Fruit fly (Drosophila melanogaster): ENCODE results near the gene AhcyL1.

AhcyL1 gene

DNA sequence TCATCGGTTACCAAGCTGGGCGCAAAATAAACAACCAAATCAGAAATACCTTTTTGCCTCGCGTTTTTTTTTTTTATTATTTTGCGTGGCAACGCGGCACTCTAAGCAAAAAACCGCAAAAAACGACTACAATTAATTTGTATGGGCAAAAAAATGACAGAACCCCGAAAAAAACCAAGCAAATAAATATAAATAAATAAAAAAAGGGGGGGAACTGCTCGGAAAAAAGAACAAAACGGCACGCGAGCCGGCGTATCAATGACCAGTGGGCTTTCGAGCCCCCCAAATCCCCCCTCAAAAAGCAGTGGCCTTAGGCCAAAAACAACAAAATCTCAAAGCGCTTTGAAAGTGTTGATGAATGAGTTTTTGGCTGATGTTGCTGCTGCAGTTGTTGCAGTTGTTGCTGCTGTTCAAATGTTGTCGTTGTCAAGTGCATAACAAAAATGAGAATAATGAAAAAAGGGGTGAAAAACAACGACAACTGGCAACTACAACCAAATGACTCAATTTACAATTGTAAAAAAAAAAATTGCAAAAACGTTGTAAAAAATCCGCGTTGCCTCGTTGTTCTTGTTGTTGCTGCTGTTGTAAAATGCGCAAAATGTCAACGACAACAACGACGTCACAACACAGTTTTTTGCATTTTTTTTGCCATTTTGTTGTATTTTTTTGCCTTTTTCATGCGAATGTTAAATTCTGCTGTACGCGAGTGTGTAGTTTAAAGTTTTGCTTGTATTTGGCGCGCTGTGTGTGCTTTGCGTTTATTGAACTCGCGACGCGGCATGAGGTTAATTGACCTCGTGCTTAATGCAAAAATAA, 33.2 kb upstream of the AhcyL1 start (continued):
- TF ChIP-seq CG34406 (GFP tag; optimal IDR thresholded peaks at IDR 0.05) = no peak

dm6 chr3L:2802085-2802484, 30.0 kb upstream of the AhcyL1 start:
- peak; percentile 79 for TF ChIP-seq CG6163 (GFP tag; IDR thresholded peaks at IDR 0.05)
- TF ChIP-seq CG10631 (GFP tag; optimal IDR thresholded peaks at IDR 0.05) = peak; percentile 61
- TF ChIP-seq CG8319 (GFP tag; optimal IDR thresholded peaks at IDR 0.05) = no peak
- no peak for TF ChIP-seq Eip93F (GFP tag; optimal IDR thresholded peaks at IDR 0.05)
- TF ChIP-seq spab (GFP tag; optimal IDR thresholded peaks at IDR 0.05) = peak; percentile 10
- TF ChIP-seq fd59A (GFP tag; optimal IDR thresholded peaks at IDR 0.05) = no peak
- peak; percentile 80 for TF ChIP-seq Lpt (GFP tag; optimal IDR thresholded peaks at IDR 0.05)
- TF ChIP-seq CG16779 (tag; optimal IDR thresholded peaks at IDR 0.05) = peak; percentile 4
- peak; percentile 72 for TF ChIP-seq Met (GFP tag; optimal IDR thresholded peaks at IDR 0.05)
- peak; percentile 33 for TF ChIP-seq vri (GFP tag; optimal IDR thresholded peaks at IDR 0.05)
- peak; percentile 58 for TF ChIP-seq CG7368 (GFP tag; optimal IDR thresholded peaks at IDR 0.05)
- TF ChIP-seq CG10669 (GFP tag; optimal IDR thresholded peaks at IDR 0.05) = peak; percentile 16
- TF ChIP-seq CG31627 (GFP tag; optimal IDR thresholded peaks at IDR 0.05) = peak; percentile 62
- peak; percentile 72 for TF ChIP-seq esn (GFP tag; optimal IDR thresholded peaks at IDR 0.05)
- peak; percentile 74 for TF ChIP-seq Hr39 (GFP tag; optimal IDR thresholded peaks at IDR 0.05)
- TF ChIP-seq CG34406 (GFP tag; optimal IDR thresholded peaks at IDR 0.05) = peak; percentile 30
- TF ChIP-seq fd85E (GFP tag; optimal IDR thresholded peaks at IDR 0.05) = no peak
- TF ChIP-seq svp (GFP tag) = peak; percentile 82
- peak in 1 of 2 experiments; percentile 9 for TF ChIP-seq ss (GFP tag; optimal IDR thresholded peaks at IDR 0.05)
- peak; percentile 1 for TF ChIP-seq Sox15 (GFP tag; optimal IDR thresholded peaks at IDR 0.05)
- peak; percentile 82 for TF ChIP-seq Eip78C (GFP tag)
- peak; percentile 81 for TF ChIP-seq CG6276 (GFP tag; optimal IDR thresholded peaks at IDR 0.05)
- TF ChIP-seq achi (GFP tag; optimal IDR thresholded peaks at IDR 0.05) = peak; percentile 68
- TF ChIP-seq Eip75B (GFP tag; optimal IDR thresholded peaks at IDR 0.05) = peak; percentile 53
- TF ChIP-seq CG3032 (tag; optimal IDR thresholded peaks at IDR 0.05) = peak; percentile 21
- TF ChIP-seq Ets96B (tag; optimal IDR thresholded peaks at IDR 0.05) = no peak
- TF ChIP-seq CG11762 (GFP tag; optimal IDR thresholded peaks at IDR 0.05; ENCODE audit: insufficient read depth) = peak; percentile 47
- peak; percentile 56 for TF ChIP-seq acj6 (GFP tag; optimal IDR thresholded peaks at IDR 0.05)
- peak; percentile 75 for TF ChIP-seq pdm3 (GFP tag; optimal IDR thresholded peaks at IDR 0.05)
- TF ChIP-seq topi (GFP tag; optimal IDR thresholded peaks at IDR 0.05) = peak; percentile 64
- TF ChIP-seq dsx (GFP tag; optimal IDR thresholded peaks at IDR 0.05; ENCODE audit: poor library complexity, severe bottlenecking) = no peak
- no peak for TF ChIP-seq CG8632 (GFP tag; optimal IDR thresholded peaks at IDR 0.05)
- peak; percentile 70 for TF ChIP-seq Sox102F (GFP tag; optimal IDR thresholded peaks at IDR 0.05)
- peak; percentile 78 for TF ChIP-seq dac (GFP tag; optimal IDR thresholded peaks at IDR 0.05)
- peak; percentile 92 for TF ChIP-seq Hr4 (GFP tag; optimal IDR thresholded peaks at IDR 0.05)
- peak; percentile 70 for TF ChIP-seq OdsH (GFP tag; optimal IDR thresholded peaks at IDR 0.05)
- TF ChIP-seq Hr38 (GFP tag; optimal IDR thresholded peaks at IDR 0.05) = no peak
- TF ChIP-seq CG6792 (GFP tag; optimal IDR thresholded peaks at IDR 0.05) = peak; percentile 2
- peak; percentile 3 for TF ChIP-seq CG6808 (GFP tag; optimal IDR thresholded peaks at IDR 0.05)
- peak; percentile 51 for TF ChIP-seq Ets21C (GFP tag; optimal IDR thresholded peaks at IDR 0.05)
- TF ChIP-seq CG9139 (GFP tag; optimal IDR thresholded peaks at IDR 0.05) = no peak
- peak; percentile 76 for TF ChIP-seq CG11294 (GFP tag; IDR thresholded peaks at IDR 0.05)
- no peak for TF ChIP-seq CG6854 (GFP tag; optimal IDR thresholded peaks at IDR 0.05)
- TF ChIP-seq CG15336 (GFP tag; IDR thresholded peaks at IDR 0.05) = peak; percentile 85
- TF ChIP-seq net (GFP tag; optimal IDR thresholded peaks at IDR 0.05) = peak; percentile 67
- no peak for TF ChIP-seq CG1621 (tag; optimal IDR thresholded peaks at IDR 0.05)
- TF ChIP-seq Sox14 (GFP tag; optimal IDR thresholded peaks at IDR 0.05) = peak; percentile 68
- TF ChIP-seq salr (GFP tag; optimal IDR thresholded peaks at IDR 0.05) = peak in 1 of 2 experiments; percentile 72

Data from whole organism, prepupa.